Worm (Caenorhabditis elegans) whole organism, L1 larva: ENCODE measurements around the gene mlt-9.
A peak's percentile ranks its signal among the peaks of the same experiment; 100 is the strongest.

ENCODE experiments used
- ama-1 ChIP-seq: fragments of 150-350 bp; optimal IDR thresholded peaks from 2 replicates; lab custom pipeline; 2014
- blmp-1 ChIP-seq: fragments of 150-350 bp; optimal IDR thresholded peaks from 2 replicates; lab custom pipeline; 2014; ENCODE audit warnings: missing biosample characterization, missing genetic modification characterization
- ceh-88 ChIP-seq: fragments of 200-800 bp; sonication (Bioruptor generic); IDR thresholded peaks from 2 replicates; pipeline ENCODE4 v1.3.6; 2022; ENCODE audit warnings: missing genetic modification characterization, missing compliant biosample characterization
- ceh-90 ChIP-seq: sonication (generic microtip); optimal IDR thresholded peaks from 2 replicates; lab custom pipeline; 2016; ENCODE audit warnings: missing genetic modification characterization, missing compliant biosample characterization
- dpl-1 ChIP-seq, 3 experiments: fragments of 150-350 bp in 2 of 3; sonication (generic microtip) in 1 of 3; optimal IDR thresholded peaks; 2 replicates each; lab custom pipeline; 2014 to 2017; ENCODE audit warnings: missing biosample characterization in 3 of 3, missing genetic modification characterization in 3 of 3, missing genetic modification reagents in 3 of 3
- egl-13 ChIP-seq: sonication (generic microtip); optimal IDR thresholded peaks from 2 replicates; lab custom pipeline; 2016; ENCODE audit warnings: missing genotype, missing genetic modification reagents, missing genetic modification characterization, missing compliant biosample characterization
- elt-3 ChIP-seq, 6 experiments: fragments of 150-350 bp in 1 of 6; sonication (generic microtip); optimal IDR thresholded peaks; 2 replicates each; lab custom pipeline; 2017 to 2018; ENCODE audit warnings: missing biosample characterization in 6 of 6, missing genetic modification characterization in 6 of 6, inconsistent platforms in 1 of 6
- grh-1 ChIP-seq: fragments of 200-800 bp; sonication (Bioruptor generic); IDR thresholded peaks from 2 replicates; pipeline ENCODE4 v1.3.6; 2022; ENCODE audit warnings: missing genetic modification reagents, missing genetic modification characterization, missing compliant biosample characterization
- irx-1 ChIP-seq: sonication (generic microtip); optimal IDR thresholded peaks from 2 replicates; lab custom pipeline; 2016; ENCODE audit warnings: missing genetic modification characterization, missing compliant biosample characterization
- isw-1 ChIP-seq: fragments of 200-800 bp; sonication (Bioruptor generic); IDR thresholded peaks from 2 replicates; pipeline ENCODE4 v1.3.6; 2022; ENCODE audit warnings: missing genetic modification characterization, missing compliant biosample characterization
- lin-14 ChIP-seq: fragments of 200-800 bp; sonication (Bioruptor generic); optimal IDR thresholded peaks from 2 replicates; lab custom pipeline; 2018; ENCODE audit warnings: mild to moderate bottlenecking, missing genetic modification characterization, moderate library complexity, missing compliant biosample characterization
- lin-35 ChIP-seq, 2 experiments: fragments of 150-350 bp; optimal IDR thresholded peaks; 2 replicates each; lab custom pipeline; 2014; ENCODE audit warnings: missing biosample characterization in 2 of 2, missing genetic modification characterization in 2 of 2, missing genetic modification reagents in 2 of 2
- lin-39 ChIP-seq: fragments of 150-350 bp; optimal IDR thresholded peaks from 2 replicates; lab custom pipeline; 2014; ENCODE audit warnings: missing biosample characterization, missing genetic modification reagents, missing genetic modification characterization
- lir-3 ChIP-seq: sonication (generic microtip); optimal IDR thresholded peaks from 2 replicates; lab custom pipeline; 2016; ENCODE audit warnings: mild to moderate bottlenecking, missing genetic modification characterization, moderate library complexity, missing compliant biosample characterization; ENCODE audit not compliant: poor library complexity
- lsy-2 ChIP-seq, 2 experiments: fragments of 150-350 bp; optimal IDR thresholded peaks; 2 replicates each; lab custom pipeline; 2014; ENCODE audit warnings: missing biosample characterization in 2 of 2, missing genetic modification characterization in 2 of 2
- mdl-1 ChIP-seq, 2 experiments: fragments of 150-350 bp; optimal IDR thresholded peaks; 2 replicates each; lab custom pipeline; 2014 to 2017; ENCODE audit warnings: missing biosample characterization in 2 of 2, missing genetic modification characterization in 2 of 2, inconsistent platforms in 1 of 2
- nhr-11 ChIP-seq: fragments of 150-350 bp; optimal IDR thresholded peaks from 2 replicates; lab custom pipeline; 2014; ENCODE audit warnings: missing biosample characterization, missing genetic modification characterization
- nhr-12 ChIP-seq: sonication (generic microtip); optimal IDR thresholded peaks from 2 replicates; lab custom pipeline; 2017; ENCODE audit warnings: missing biosample characterization, missing genetic modification characterization
- nhr-19 ChIP-seq: fragments of 200-800 bp; sonication (Bioruptor generic); conservative IDR thresholded peaks from 2 replicates; pipeline ENCODE4 v1.3.6; 2022; ENCODE audit warnings: missing genetic modification characterization, missing compliant biosample characterization
- nhr-20 ChIP-seq: sonication (generic microtip); optimal IDR thresholded peaks from 2 replicates; lab custom pipeline; 2016; ENCODE audit warnings: mild to moderate bottlenecking, missing genetic modification characterization, missing compliant biosample characterization
- nhr-237 ChIP-seq: fragments of 150-350 bp; optimal IDR thresholded peaks from 2 replicates; lab custom pipeline; 2014; ENCODE audit warnings: missing biosample characterization, missing genetic modification characterization
- nhr-47 ChIP-seq: sonication (generic microtip); optimal IDR thresholded peaks from 2 replicates; lab custom pipeline; 2016; ENCODE audit warnings: mild to moderate bottlenecking, missing genetic modification characterization, moderate library complexity, missing compliant biosample characterization
- nhr-71 ChIP-seq: sonication (generic microtip); optimal IDR thresholded peaks from 2 replicates; lab custom pipeline; 2016; ENCODE audit warnings: mild to moderate bottlenecking, missing genetic modification characterization, moderate library complexity, missing compliant biosample characterization
- nhr-77 ChIP-seq: fragments of 150-350 bp; optimal IDR thresholded peaks from 2 replicates; lab custom pipeline; 2014; ENCODE audit warnings: missing biosample characterization, missing genetic modification characterization
- nhr-85 ChIP-seq: sonication (generic microtip); peaks from one replicate; lab custom pipeline; 2016; ENCODE audit warnings: missing genetic modification characterization, inconsistent platforms, missing compliant biosample characterization
- nhr-90 ChIP-seq: sonication (generic microtip); optimal IDR thresholded peaks from 2 replicates; lab custom pipeline; 2016; ENCODE audit warnings: mild to moderate bottlenecking, missing genetic modification characterization, missing compliant biosample characterization; ENCODE audit not compliant: poor library complexity
- pqm-1 ChIP-seq: sonication (generic microtip); optimal IDR thresholded peaks from 3 replicates; lab custom pipeline; 2017; ENCODE audit warnings: missing biosample characterization, missing genetic modification characterization
- rnt-1 ChIP-seq: sonication (generic microtip); optimal IDR thresholded peaks from 2 replicates; lab custom pipeline; 2016; ENCODE audit warnings: mild to moderate bottlenecking, missing genetic modification characterization, moderate library complexity, missing compliant biosample characterization
- skn-1 ChIP-seq: fragments of 150-350 bp; optimal IDR thresholded peaks from 2 replicates; lab custom pipeline; 2014; ENCODE audit warnings: missing biosample characterization, missing genetic modification characterization
- snu-23 ChIP-seq: sonication (generic microtip); optimal IDR thresholded peaks from 2 replicates; lab custom pipeline; 2016; ENCODE audit warnings: missing genetic modification characterization, missing compliant biosample characterization
- sox-4 ChIP-seq: sonication (generic microtip); optimal IDR thresholded peaks from 2 replicates; lab custom pipeline; 2016; ENCODE audit warnings: missing genetic modification characterization, missing compliant biosample characterization
- tbx-2 ChIP-seq: sonication (generic microtip); optimal IDR thresholded peaks from 2 replicates; lab custom pipeline; 2016; ENCODE audit warnings: missing genetic modification characterization, missing compliant biosample characterization
- tlp-1 ChIP-seq: fragments of 150-350 bp; optimal IDR thresholded peaks from 2 replicates; lab custom pipeline; 2014; ENCODE audit warnings: missing biosample characterization, missing genetic modification characterization
- vab-15 ChIP-seq: sonication (generic microtip); optimal IDR thresholded peaks from 2 replicates; lab custom pipeline; 2017; ENCODE audit warnings: missing genotype, mild to moderate bottlenecking, missing genetic modification characterization, missing compliant biosample characterization
- xbp-1 ChIP-seq: sonication (generic microtip); optimal IDR thresholded peaks from 2 replicates; lab custom pipeline; 2016; ENCODE audit warnings: missing genetic modification characterization, missing compliant biosample characterization
- ztf-11 ChIP-seq, 2 experiments: sonication (generic microtip); optimal IDR thresholded peaks; 2 replicates each; lab custom pipeline; 2016 to 2017; ENCODE audit warnings: missing genetic modification characterization in 2 of 2, missing biosample characterization in 1 of 2, missing compliant biosample characterization in 1 of 2

Gene mlt-9

DNA sequence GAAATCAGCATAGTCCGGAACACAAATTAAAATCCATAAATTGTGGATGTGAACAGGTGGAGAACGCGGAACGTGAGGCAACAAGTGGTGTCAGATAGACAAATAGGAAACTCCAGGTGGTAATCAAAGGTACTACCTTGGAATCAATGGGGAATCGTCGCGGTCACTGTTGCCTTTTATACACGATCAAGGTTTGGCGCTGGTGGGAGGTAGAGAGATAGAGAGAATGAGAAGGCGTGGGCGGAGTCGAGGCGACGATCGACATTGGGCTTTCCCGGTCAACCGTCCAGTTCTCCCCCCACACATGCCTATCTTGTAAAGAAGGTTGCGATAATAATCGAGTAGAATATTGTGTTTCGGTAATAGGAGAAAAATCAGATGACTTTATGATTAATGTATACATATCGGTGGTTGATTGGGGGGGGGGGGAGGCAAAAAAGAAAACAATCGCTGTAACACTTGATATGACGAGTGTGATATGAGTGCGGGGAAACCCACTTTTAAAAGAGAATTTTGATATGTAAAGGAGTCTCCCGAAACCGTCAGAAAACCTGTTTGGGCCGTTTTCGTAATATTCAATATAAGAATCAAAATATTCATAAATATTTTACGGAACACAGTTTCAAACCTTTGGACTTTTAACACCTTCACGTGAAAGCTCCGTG, 29.9 kb downstream of the mlt-9 start, which contains the start of the genes H40L08.8, H40L08.2 and H40L08.7:
TSS of gene H40L08.8 (minus strand) at position 37 of the 665 bp plus-strand sequence.
TSS of gene H40L08.2 (minus strand) at position 148 of the 665 bp plus-strand sequence.
TSS of gene H40L08.7 (minus strand) at position 148 of the 665 bp plus-strand sequence.
- TF ChIP-seq nhr-85 (tag; lab: Kevin White, UChicago): peak; percentile 90
- TF ChIP-seq xbp-1 (tag; lab: Kevin White, UChicago): no peak
- TF ChIP-seq nhr-11 (tag; lab: Kevin White, UChicago): no peak
- TF ChIP-seq lir-3 (tag; lab: Kevin White, UChicago): no peak
- TF ChIP-seq tlp-1: no peak
- TF ChIP-seq lsy-2 (tag; optimal IDR thresholded peaks at IDR 0.05; lab: Kevin White, UChicago): peak in 1 of 2 experiments; percentile 11
- peak; percentile 71 for TF ChIP-seq nhr-71 (tag; lab: Kevin White, UChicago)
- TF ChIP-seq mdl-1 (tag; optimal IDR thresholded peaks at IDR 0.05; lab: Kevin White, UChicago): peak in 1 of 2 experiments; percentile 41
- no peak for TF ChIP-seq dpl-1 (GFP tag; optimal IDR thresholded peaks at IDR 0.05; lab: Kevin White, UChicago)
- no peak for TF ChIP-seq isw-1
- no peak for TF ChIP-seq nhr-12 (tag; lab: Kevin White, UChicago)
- TF ChIP-seq grh-1: peak; percentile 33; the same call in 1 of the 2 replicates
- TF ChIP-seq pqm-1 (tag; lab: Kevin White, UChicago): no peak
- no peak for TF ChIP-seq lin-39 (tag; lab: Kevin White, UChicago)
- no peak for TF ChIP-seq sox-4 (tag; lab: Kevin White, UChicago)
- TF ChIP-seq nhr-47 (tag; lab: Kevin White, UChicago): peak; percentile 16
- peak; percentile 53 for TF ChIP-seq blmp-1 (tag; lab: Kevin White, UChicago)
- TF ChIP-seq lin-14 (GFP tag; lab: Kevin White, UChicago): peak; percentile 74
- no peak for TF ChIP-seq ztf-11 (tag; optimal IDR thresholded peaks at IDR 0.05; lab: Kevin White, UChicago)
- TF ChIP-seq snu-23 (GFP tag; lab: Kevin White, UChicago): peak; percentile 61
- TF ChIP-seq tbx-2 (tag; lab: Kevin White, UChicago): peak; percentile 41
- TF ChIP-seq ceh-90 (tag; lab: Kevin White, UChicago): no peak
- TF ChIP-seq ceh-88 (GFP tag; lab: Robert Waterston, UW): no peak
- no peak for TF ChIP-seq nhr-237 (tag; lab: Kevin White, UChicago)
- no peak for TF ChIP-seq egl-13 (tag; lab: Kevin White, UChicago)
- peak; percentile 48 for TF ChIP-seq nhr-19 (GFP tag; lab: Robert Waterston, UW)
- peak; percentile 82 for TF ChIP-seq nhr-20 (tag; lab: Kevin White, UChicago)
- TF ChIP-seq elt-3 (tag; optimal IDR thresholded peaks at IDR 0.05; lab: Kevin White, UChicago): peak in 3 of 6 experiments; percentile 4 to 32 (median 17)
- no peak for TF ChIP-seq vab-15
- TF ChIP-seq nhr-90 (tag; lab: Kevin White, UChicago): peak; percentile 58
- TF ChIP-seq lin-35 (GFP tag; optimal IDR thresholded peaks at IDR 0.05; lab: Kevin White, UChicago): peak in 1 of 2 experiments; percentile 56
- TF ChIP-seq irx-1 (tag; lab: Kevin White, UChicago): no peak
- no peak for TF ChIP-seq skn-1
- no peak for TF ChIP-seq nhr-77 (tag; lab: Kevin White, UChicago)
- peak; percentile 82 for TF ChIP-seq ama-1 (lab: Kevin White, UChicago)
- TF ChIP-seq, all 84 proteins: peak for 16

DNA sequence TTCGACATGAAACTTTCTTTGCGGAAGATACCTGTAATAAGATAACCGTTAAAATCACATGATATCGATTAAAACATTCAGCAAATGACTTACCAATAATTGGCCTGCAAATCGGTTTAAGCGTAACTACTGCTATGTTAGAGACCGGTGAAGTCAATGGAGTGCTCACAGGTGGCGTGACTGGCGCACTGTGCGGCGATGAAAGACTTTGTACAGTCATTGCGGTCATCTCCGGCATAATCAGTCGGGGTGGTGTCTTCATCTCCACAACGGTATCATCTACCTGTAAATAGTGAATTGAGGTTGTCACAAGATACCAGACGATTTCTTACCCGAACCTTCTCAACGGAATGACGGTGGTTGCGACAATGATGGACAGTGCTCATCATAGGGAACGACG, 30.7 kb downstream of the mlt-9 start:
- peak in 1 of 2 experiments; percentile 22 for TF ChIP-seq lin-35 (GFP tag; optimal IDR thresholded peaks at IDR 0.05; lab: Kevin White, UChicago)
- no peak for TF ChIP-seq lsy-2 (tag; optimal IDR thresholded peaks at IDR 0.05; lab: Kevin White, UChicago)

DNA sequence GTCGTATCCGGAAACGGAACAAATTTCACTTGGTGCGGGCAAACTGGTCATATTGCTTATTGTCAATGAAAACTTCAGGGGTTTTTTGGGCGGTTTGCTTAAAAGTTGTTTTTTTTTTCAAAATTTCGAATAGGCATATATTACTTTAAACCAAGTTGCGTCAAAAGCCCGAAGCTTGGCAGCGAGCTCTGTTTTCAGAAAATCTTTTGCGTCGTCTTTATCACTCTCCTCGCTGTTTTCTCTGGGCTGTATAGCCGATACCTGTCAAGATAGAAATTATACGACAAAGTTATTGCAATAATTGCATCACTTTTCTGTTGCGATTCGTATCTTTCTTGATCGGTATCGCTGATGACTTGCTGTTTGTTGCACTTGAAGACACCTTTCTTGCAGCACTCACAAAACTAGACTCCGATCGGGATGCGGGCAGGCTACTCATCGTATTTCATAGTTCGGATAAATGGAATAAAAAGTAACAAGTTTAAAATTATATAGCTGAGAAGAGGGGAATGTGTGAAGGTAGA, 31.5 kb downstream of the mlt-9 start, which contains the start of the genes H40L08.3 and H40L08.9:
TSS of gene H40L08.3 (minus strand) at position 51 of the 524 bp plus-strand sequence.
TSS of gene H40L08.9 (minus strand) at position 439 of the 524 bp plus-strand sequence.
- peak; percentile 47 for TF ChIP-seq nhr-20 (tag; lab: Kevin White, UChicago)
- peak in 2 of 6 experiments; percentile 31 to 35 for TF ChIP-seq elt-3 (tag; optimal IDR thresholded peaks at IDR 0.05; lab: Kevin White, UChicago)
- TF ChIP-seq lin-14 (GFP tag; lab: Kevin White, UChicago): peak; percentile 21
- peak; percentile 4 for TF ChIP-seq nhr-71 (tag; lab: Kevin White, UChicago)
- TF ChIP-seq snu-23 (GFP tag; lab: Kevin White, UChicago): no peak
- TF ChIP-seq nhr-19 (GFP tag; lab: Robert Waterston, UW): no peak
- TF ChIP-seq nhr-90 (tag; lab: Kevin White, UChicago): no peak
- peak; percentile 72 for TF ChIP-seq nhr-85 (tag; lab: Kevin White, UChicago)
- TF ChIP-seq rnt-1 (tag; lab: Kevin White, UChicago): peak; percentile 3
